Worm (Caenorhabditis elegans): ENCODE data around the gene nhr-286.

The nhr-286 gene

ce11 chrV:7046005-7046404, 45.4 kb downstream of the nhr-286 start, which contains the start of gene F20A1.2:
Gene F20A1.2, plus strand, starts transcription at chrV:7046305.
- no peak for TF ChIP-seq W03F9.2 (tag; optimal IDR thresholded peaks at IDR 0.05)
- TF ChIP-seq him-1 (tag; optimal IDR thresholded peaks at IDR 0.05) = no peak
- no peak for TF ChIP-seq dao-5 (tag; optimal IDR thresholded peaks at IDR 0.05)
